In genomic region chrV:16794828-16795354, ce11 we compare ENCODE assay signal across 3 worm cellular contexts.
TF ChIP-seq lines count a peak whose summit lies in the region.

Gene ctps-1 (plus strand): TSS chrV:16794878.
Gene pus-1 (minus strand): TSS chrV:16794952.

TF ChIP-seq in whole organism, L1 larva, 84 proteins besides CTCF, POLR2A, EP300 and RAD21 (continued from another document):
- TF ChIP-seq mep-1 (tag; optimal IDR thresholded peaks at IDR 0.05; lab: Kevin White, UChicago) (peak; percentile 73), pqm-1 (tag; optimal IDR thresholded peaks at IDR 0.05; lab: Kevin White, UChicago) (no peak), snpc-4 (tag; optimal IDR thresholded peaks at IDR 0.05; lab: Kevin White, UChicago) (peak; percentile 84), ceh-82 (tag; optimal IDR thresholded peaks at IDR 0.05; lab: Kevin White, UChicago) (peak; percentile 67 to 75 (median 70)), fos-1 (tag; optimal IDR thresholded peaks at IDR 0.05; lab: Kevin White, UChicago) (peak; percentile 48), nhr-28 (tag; optimal IDR thresholded peaks at IDR 0.05; lab: Kevin White, UChicago) (no peak), mdl-1 (tag; optimal IDR thresholded peaks at IDR 0.05; lab: Kevin White, UChicago) (peak in 1 of 2 experiments; percentile 68), swsn-7 (tag; optimal IDR thresholded peaks at IDR 0.05; lab: Kevin White, UChicago) (peak; percentile 72), fkh-8 (tag; optimal IDR thresholded peaks at IDR 0.05; lab: Kevin White, UChicago) (no peak), zag-1 (tag; optimal IDR thresholded peaks at IDR 0.05; lab: Kevin White, UChicago) (no peak), tbx-2 (tag; optimal IDR thresholded peaks at IDR 0.05; lab: Kevin White, UChicago) (peak; percentile 78), grh-1 (GFP tag; IDR thresholded peaks at IDR 0.05; lab: Robert Waterston, UW) (peak; percentile 59), lin-35 (GFP tag; optimal IDR thresholded peaks at IDR 0.05; lab: Kevin White, UChicago) (peak; percentile 78 to 83), hlh-17 (GFP tag; optimal IDR thresholded peaks at IDR 0.05; lab: Kevin White, UChicago; ENCODE audit: borderline replicate concordance) (no peak), dsc-1 (tag; optimal IDR thresholded peaks at IDR 0.05; lab: Kevin White, UChicago) (peak; percentile 72), irx-1 (tag; optimal IDR thresholded peaks at IDR 0.05; lab: Kevin White, UChicago) (peak; percentile 73), F16B12.6 (tag; optimal IDR thresholded peaks at IDR 0.05; lab: Kevin White, UChicago) (peak; percentile 27), dpl-1 (GFP tag; optimal IDR thresholded peaks at IDR 0.05; lab: Kevin White, UChicago) (peak; percentile 73 to 83 (median 81)), lin-14 (GFP tag; optimal IDR thresholded peaks at IDR 0.05; lab: Kevin White, UChicago) (peak; percentile 67), ama-1 (optimal IDR thresholded peaks at IDR 0.05; lab: Kevin White, UChicago) (peak; percentile 56), ztf-11 (tag; optimal IDR thresholded peaks at IDR 0.05; lab: Kevin White, UChicago) (peak in 1 of 2 experiments; percentile 19), egl-13 (tag; optimal IDR thresholded peaks at IDR 0.05; lab: Kevin White, UChicago) (no peak), aly-2 (tag; optimal IDR thresholded peaks at IDR 0.05; lab: Kevin White, UChicago) (peak; percentile 40), nhr-19 (GFP tag; conservative IDR thresholded peaks at IDR 0.05; lab: Robert Waterston, UW) (peak; percentile 78), lin-39 (tag; optimal IDR thresholded peaks at IDR 0.05; lab: Kevin White, UChicago) (peak; percentile 67), elt-3 (tag; optimal IDR thresholded peaks at IDR 0.05; lab: Kevin White, UChicago) (peak in 1 of 6 experiments; percentile 79)

TF ChIP-seq in whole organism, L2 larva, 48 proteins besides CTCF, POLR2A, EP300 and RAD21 (continued from another document):
- TF ChIP-seq dmd-4 (tag; optimal IDR thresholded peaks at IDR 0.05; lab: Kevin White, UChicago) (no peak), lsy-2 (tag; optimal IDR thresholded peaks at IDR 0.05; lab: Kevin White, UChicago) (peak; percentile 76 to 80), nhr-237 (tag; optimal IDR thresholded peaks at IDR 0.05; lab: Kevin White, UChicago) (no peak), aly-2 (tag; optimal IDR thresholded peaks at IDR 0.05; lab: Kevin White, UChicago) (no peak), unc-39 (tag; optimal IDR thresholded peaks at IDR 0.05; lab: Kevin White, UChicago) (no peak), blmp-1 (tag; optimal IDR thresholded peaks at IDR 0.05; lab: Kevin White, UChicago; ENCODE audit: insufficient read depth) (no peak), zag-1 (tag; optimal IDR thresholded peaks at IDR 0.05; lab: Kevin White, UChicago) (no peak), unc-62 (GFP tag; optimal IDR thresholded peaks at IDR 0.05; lab: Kevin White, UChicago) (no peak), lin-39 (tag; optimal IDR thresholded peaks at IDR 0.05; lab: Kevin White, UChicago) (no peak), crh-2 (tag; optimal IDR thresholded peaks at IDR 0.05; lab: Kevin White, UChicago) (peak; percentile 66), nhr-6 (tag; optimal IDR thresholded peaks at IDR 0.05; lab: Kevin White, UChicago) (no peak), ceh-82 (tag; optimal IDR thresholded peaks at IDR 0.05; lab: Kevin White, UChicago) (no peak), nhr-77 (tag; optimal IDR thresholded peaks at IDR 0.05; lab: Kevin White, UChicago) (no peak), snpc-4 (tag; optimal IDR thresholded peaks at IDR 0.05; lab: Kevin White, UChicago) (peak; percentile 76)

TF ChIP-seq in whole organism, L3 larva, 47 proteins besides CTCF, POLR2A, EP300 and RAD21 (continued from another document):
- TF ChIP-seq lsy-12 (tag; optimal IDR thresholded peaks at IDR 0.05; lab: Kevin White, UChicago), result peak; percentile 15
- no peak for TF ChIP-seq ztf-11 (tag; optimal IDR thresholded peaks at IDR 0.05; lab: Kevin White, UChicago)
- no peak for TF ChIP-seq pqm-1 (tag; optimal IDR thresholded peaks at IDR 0.05; lab: Kevin White, UChicago)
- TF ChIP-seq elt-2 (tag; optimal IDR thresholded peaks at IDR 0.05; lab: Kevin White, UChicago), result peak; percentile 28
- TF ChIP-seq egl-27 (tag; optimal IDR thresholded peaks at IDR 0.05; lab: Kevin White, UChicago), result no peak
- peak; percentile 54 for TF ChIP-seq lin-15B (tag; optimal IDR thresholded peaks at IDR 0.05; lab: Kevin White, UChicago)
- peak; percentile 80 for TF ChIP-seq pha-4 (tag; optimal IDR thresholded peaks at IDR 0.05; lab: Kevin White, UChicago)
- TF ChIP-seq unc-39 (tag; optimal IDR thresholded peaks at IDR 0.05; lab: Kevin White, UChicago), result no peak
- no peak for TF ChIP-seq nhr-76 (tag; optimal IDR thresholded peaks at IDR 0.05; lab: Kevin White, UChicago)
- no peak for TF ChIP-seq elt-3 (tag; optimal IDR thresholded peaks at IDR 0.05; lab: Kevin White, UChicago)
TF ChIP-seq in whole organism, L3 larva: peak in this region for 13.
